Worm (Caenorhabditis elegans): ENCODE data around the gene myrf-2.
A peak's percentile ranks its signal among the peaks of the same experiment; 100 is the strongest.

The myrf-2 gene

DNA sequence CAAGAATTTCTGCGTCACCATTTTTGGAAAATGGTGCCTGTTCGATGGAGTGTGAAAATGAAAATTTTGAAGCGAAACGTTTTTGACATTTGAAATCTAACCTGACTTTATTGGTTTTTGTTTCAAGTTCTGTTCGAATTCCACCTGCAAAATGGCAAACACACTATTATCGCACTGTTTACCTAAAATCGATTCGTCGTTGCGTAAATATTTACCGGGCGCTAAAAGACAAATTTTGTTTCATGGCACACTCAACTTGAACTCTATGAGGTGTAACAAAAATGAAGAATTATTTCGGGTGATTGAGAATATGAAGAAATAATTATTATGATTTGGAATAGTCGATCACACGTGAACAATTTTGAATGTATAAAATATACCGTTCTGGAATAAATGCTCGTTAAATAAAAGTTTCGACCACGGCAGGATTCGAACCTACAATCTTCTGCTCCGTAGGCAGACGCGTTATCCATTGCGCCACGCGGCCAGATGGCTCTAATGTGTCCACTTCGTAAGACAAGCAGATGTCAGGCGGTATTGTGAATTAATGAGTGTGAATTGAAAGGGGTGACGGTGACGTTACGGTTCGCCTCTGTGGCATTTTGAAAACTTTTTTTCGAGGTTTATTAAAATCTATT lies 45.8 kb downstream of the myrf-2 start (continued):
- TF ChIP-seq die-1 (tag; optimal IDR thresholded peaks at IDR 0.05): peak; percentile 92
- TF ChIP-seq C06A6.2 (GFP tag; conservative IDR thresholded peaks at IDR 0.05): 0 out of 2 replicates have a peak, but pooled peaks have one; percentile 10
- peak; percentile 28 for TF ChIP-seq lsy-27 (tag; optimal IDR thresholded peaks at IDR 0.05; ENCODE audit: borderline replicate concordance, insufficient read depth)
- TF ChIP-seq zfh-2 (GFP tag; conservative IDR thresholded peaks at IDR 0.05): no peak
- no peak for TF ChIP-seq T26A5.8 (tag; optimal IDR thresholded peaks at IDR 0.05)
- peak; percentile 63 for TF ChIP-seq repo-1 (tag; optimal IDR thresholded peaks at IDR 0.05)
- 0 out of 2 replicates have a peak, but pooled peaks have one; percentile 32 for TF ChIP-seq B0336.3 (GFP tag; IDR thresholded peaks at IDR 0.05)
- TF ChIP-seq ceh-27 (GFP tag; optimal IDR thresholded peaks at IDR 0.05): peak; percentile 10
- TF ChIP-seq ztf-22 (GFP tag; optimal IDR thresholded peaks at IDR 0.05): no peak
- peak; percentile 57 for TF ChIP-seq ztf-18 (tag; optimal IDR thresholded peaks at IDR 0.05)
- TF ChIP-seq athp-1 (tag; optimal IDR thresholded peaks at IDR 0.05): peak; percentile 11
- peak in 1 of 2 experiments; percentile 39 for TF ChIP-seq let-607 (tag; optimal IDR thresholded peaks at IDR 0.05)
- no peak for TF ChIP-seq F57C9.4 (tag; optimal IDR thresholded peaks at IDR 0.05)
- TF ChIP-seq hrde-1 (tag; optimal IDR thresholded peaks at IDR 0.05; ENCODE audit: borderline replicate concordance): peak; percentile 87
- TF ChIP-seq ZK185.1 (tag; optimal IDR thresholded peaks at IDR 0.05; ENCODE audit: poor library complexity, severe bottlenecking): peak; percentile 77
- peak; percentile 52; the same call in 1 of the 2 replicates for TF ChIP-seq rcor-1 (GFP tag; IDR thresholded peaks at IDR 0.05)
- peak; percentile 46 for TF ChIP-seq F49E8.2 (tag; optimal IDR thresholded peaks at IDR 0.05; ENCODE audit: insufficient read depth)
- peak; percentile 16 for TF ChIP-seq B0035.1 (tag; optimal IDR thresholded peaks at IDR 0.05)
- TF ChIP-seq Y56A3A.18 (GFP tag; IDR thresholded peaks at IDR 0.05): peak; percentile 82; the same call in 1 of the 2 replicates
- no peak for TF ChIP-seq ztf-26 (tag; optimal IDR thresholded peaks at IDR 0.05)
- TF ChIP-seq K12H6.12 (tag; optimal IDR thresholded peaks at IDR 0.05): peak; percentile 14
- peak; percentile 25 for TF ChIP-seq unc-130 (GFP tag; optimal IDR thresholded peaks at IDR 0.05)
- no peak for TF ChIP-seq mel-28 (tag; optimal IDR thresholded peaks at IDR 0.05; ENCODE audit: borderline replicate concordance)
- no peak for TF ChIP-seq dpl-1 (GFP tag; optimal IDR thresholded peaks at IDR 0.05)
- peak; percentile 89 for TF ChIP-seq snpc-1.3 (tag; optimal IDR thresholded peaks at IDR 0.05; ENCODE audit: insufficient read depth)
- no peak for TF ChIP-seq ztf-6 (GFP tag; IDR thresholded peaks at IDR 0.05)
- TF ChIP-seq F37B4.10 (GFP tag; IDR thresholded peaks at IDR 0.05): no peak
- no peak for TF ChIP-seq cebp-1 (GFP tag; IDR thresholded peaks at IDR 0.05)
- peak; percentile 32 for TF ChIP-seq cebp-1 (tag; optimal IDR thresholded peaks at IDR 0.05)
- no peak for TF ChIP-seq egl-44 (GFP tag; IDR thresholded peaks at IDR 0.05)
- TF ChIP-seq atf-7 (tag; optimal IDR thresholded peaks at IDR 0.05): peak; percentile 48

DNA sequence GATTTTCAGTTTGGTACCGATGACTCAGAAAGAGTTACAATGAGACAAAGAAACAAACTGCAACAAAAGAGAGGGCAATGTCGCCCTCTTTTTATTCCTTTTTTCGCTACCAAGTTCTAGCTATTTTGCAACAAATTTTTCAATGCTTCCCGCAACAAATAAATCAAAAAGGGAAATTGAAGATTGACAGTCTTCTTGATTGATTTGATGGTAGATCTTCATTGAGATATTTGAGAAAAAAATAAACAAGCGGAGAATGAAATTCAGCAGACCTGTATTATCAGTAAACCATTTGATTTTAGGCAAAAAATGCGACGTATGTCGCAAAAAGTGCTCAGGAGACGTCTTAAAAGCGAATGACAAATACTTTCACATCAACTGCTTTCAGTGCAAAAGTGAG lies 46.9 kb downstream of the myrf-2 start:
- TF ChIP-seq dpff-1 (tag; optimal IDR thresholded peaks at IDR 0.05) (no peak), Y53G8AR.9 (GFP tag; conservative IDR thresholded peaks at IDR 0.05) (0 out of 2 replicates have a peak, but pooled peaks have one; percentile 5), dox-1 (GFP tag; IDR thresholded peaks at IDR 0.05) (no peak), aptf-3 (GFP tag; IDR thresholded peaks at IDR 0.05) (no peak), cebp-2 (GFP tag; IDR thresholded peaks at IDR 0.05) (no peak)

DNA sequence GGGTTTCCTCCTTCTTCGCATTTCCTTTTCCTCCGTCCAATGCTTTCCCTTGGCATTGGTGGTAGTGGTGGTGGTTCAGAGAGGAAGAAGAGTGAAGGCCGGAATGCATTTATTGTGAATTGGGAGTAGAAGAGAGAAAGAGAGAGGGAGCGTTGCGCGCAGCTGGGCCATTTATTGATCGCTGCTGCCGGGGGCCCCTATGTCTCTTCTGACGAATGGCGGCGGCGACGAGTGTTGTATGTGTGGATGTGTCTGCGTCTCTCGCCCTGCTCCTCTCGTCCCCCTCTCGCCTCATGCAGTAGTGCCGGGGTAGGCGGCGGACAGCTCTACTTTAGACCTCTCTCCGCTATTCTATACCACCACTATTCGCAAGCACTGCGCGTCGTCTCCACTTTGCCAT lies 47.6 kb downstream of the myrf-2 start, which contains the start of gene unc-115:
Gene unc-115, plus strand, starts transcription at position 301 of the 400 bp plus-strand sequence.
- TF ChIP-seq F23B12.7 (tag; optimal IDR thresholded peaks at IDR 0.05; ENCODE audit: insufficient read depth): peak; percentile 10
- TF ChIP-seq Y95B8A.8 (GFP tag; IDR thresholded peaks at IDR 0.05): no peak
- no peak for TF ChIP-seq B0035.1 (tag; optimal IDR thresholded peaks at IDR 0.05)
- TF ChIP-seq tbx-9 (tag; optimal IDR thresholded peaks at IDR 0.05; ENCODE audit: borderline replicate concordance): no peak
- TF ChIP-seq lin-26 (GFP tag; IDR thresholded peaks at IDR 0.05): 0 out of 2 replicates have a peak, but pooled peaks have one; percentile 7
- no peak for TF ChIP-seq akir-1 (GFP tag; optimal IDR thresholded peaks at IDR 0.05)
- TF ChIP-seq cebp-2 (GFP tag; IDR thresholded peaks at IDR 0.05): no peak
- peak; percentile 60 for TF ChIP-seq somi-1 (GFP tag; optimal IDR thresholded peaks at IDR 0.05)
- peak; percentile 84 for TF ChIP-seq ceh-27 (GFP tag; optimal IDR thresholded peaks at IDR 0.05)
- peak; percentile 31 for TF ChIP-seq chd-7 (tag; optimal IDR thresholded peaks at IDR 0.05)
- TF ChIP-seq C17E4.6 (GFP tag; IDR thresholded peaks at IDR 0.05): no peak
- TF ChIP-seq hmg-1.2 (GFP tag; IDR thresholded peaks at IDR 0.05): peak; percentile 77
- TF ChIP-seq mcd-1 (GFP tag; IDR thresholded peaks at IDR 0.05): peak; percentile 58

All from whole organism, young adult.